Fruit fly (Drosophila melanogaster) whole organism, embryonic: ENCODE measurements around the gene Ir93a.
A peak's percentile ranks its signal among the peaks of the same experiment; 100 is the strongest.

Source experiments
- CG10147 ChIP-seq: fragments of 200-800 bp; sonication (Bioruptor generic); optimal IDR thresholded peaks from 2 replicates; lab custom pipeline; 2019; ENCODE audit warnings: missing biosample characterization, mild to moderate bottlenecking, missing genetic modification characterization, moderate library complexity
- CG10267 ChIP-seq: fragments of 200-800 bp; sonication (Bioruptor generic); optimal IDR thresholded peaks from 2 replicates; lab custom pipeline; 2018; ENCODE audit warnings: missing biosample characterization, mild to moderate bottlenecking, missing genetic modification characterization, moderate library complexity
- CG11504 ChIP-seq: fragments of 200-800 bp; sonication (Bioruptor generic); optimal IDR thresholded peaks from 3 replicates; lab custom pipeline; 2019; ENCODE audit warnings: missing biosample characterization, mild to moderate bottlenecking, missing genetic modification characterization, moderate library complexity
- CG15269 ChIP-seq: fragments of 200-800 bp; sonication (Bioruptor generic); optimal IDR thresholded peaks from 2 replicates; lab custom pipeline; 2018; ENCODE audit warnings: missing biosample characterization, mild to moderate bottlenecking, missing genetic modification characterization, moderate library complexity
- CG2120 ChIP-seq: fragments of 200-800 bp; sonication (Bioruptor generic); optimal IDR thresholded peaks from 3 replicates; lab custom pipeline; 2016; ENCODE audit warnings: missing biosample characterization, missing genetic modification characterization
- CG2199 ChIP-seq: fragments of 200-800 bp; sonication (Bioruptor generic); IDR thresholded peaks from 3 replicates; pipeline ENCODE4 v1.3.6; 2022; ENCODE audit warnings: missing biosample characterization, missing genetic modification characterization
- CG3065 ChIP-seq: fragments of 200-800 bp; sonication (Bioruptor generic); optimal IDR thresholded peaks from 2 replicates; lab custom pipeline; 2016; ENCODE audit warnings: missing biosample characterization, missing genetic modification characterization
- CG3838 ChIP-seq: fragments of 200-800 bp; sonication (Bioruptor generic); optimal IDR thresholded peaks from 3 replicates; lab custom pipeline; 2016; ENCODE audit warnings: missing biosample characterization, missing genetic modification characterization
- CG4854 ChIP-seq: fragments of 200-800 bp; sonication (Bioruptor generic); optimal IDR thresholded peaks from 2 replicates; lab custom pipeline; 2016; ENCODE audit warnings: missing biosample characterization, missing genetic modification characterization, inconsistent platforms
- CG6854 ChIP-seq: fragments of 200-800 bp; sonication (Bioruptor generic); optimal IDR thresholded peaks from 3 replicates; lab custom pipeline; 2017; ENCODE audit warnings: missing biosample characterization, mild to moderate bottlenecking, missing genetic modification characterization
- CG7271 ChIP-seq: fragments of 200-800 bp; sonication (Bioruptor generic); optimal IDR thresholded peaks from 2 replicates; lab custom pipeline; 2018; ENCODE audit warnings: missing biosample characterization, mild to moderate bottlenecking, missing genetic modification characterization, moderate library complexity
- CG7928 ChIP-seq: fragments of 200-800 bp; sonication (Bioruptor generic); optimal IDR thresholded peaks from 2 replicates; lab custom pipeline; 2017; ENCODE audit warnings: missing biosample characterization, mild to moderate bottlenecking, missing genetic modification characterization
- CG8290 ChIP-seq, 3 experiments: fragments of 200-800 bp; sonication (Bioruptor generic); optimal IDR thresholded peaks; 2 replicates each; lab custom pipeline; 2016 to 2019; ENCODE audit warnings: missing biosample characterization in 3 of 3, missing genetic modification characterization in 3 of 3, mild to moderate bottlenecking in 2 of 3, moderate library complexity in 1 of 3
- CG9817 ChIP-seq: fragments of 200-800 bp; sonication (Bioruptor generic); optimal IDR thresholded peaks from 2 replicates; lab custom pipeline; 2018; ENCODE audit warnings: missing biosample characterization, mild to moderate bottlenecking, missing genetic modification characterization, moderate library complexity
- CTCF ChIP-seq: fragments of 200-800 bp; sonication (Bioruptor generic); optimal IDR thresholded peaks from 2 replicates; lab custom pipeline; 2017; ENCODE audit warnings: missing biosample characterization, mild to moderate bottlenecking, missing genetic modification characterization, moderate library complexity
- CoRest ChIP-seq: fragments of 200-800 bp; sonication (Bioruptor generic); optimal IDR thresholded peaks from 3 replicates; lab custom pipeline; 2018; ENCODE audit warnings: missing biosample characterization, mild to moderate bottlenecking, missing genetic modification characterization, moderate library complexity
- Dll ChIP-seq: fragments of 200-800 bp; sonication (Bioruptor generic); IDR thresholded peaks from 4 replicates; pipeline ENCODE4 v1.3.6; 2022; ENCODE audit warnings: missing biosample characterization, missing genetic modification characterization; ENCODE audit not compliant: partially characterized antibody
- Doc3 ChIP-seq: fragments of 200-800 bp; sonication (Bioruptor generic); IDR thresholded peaks from 3 replicates; pipeline ENCODE4 v1.3.6; 2022; ENCODE audit warnings: missing biosample characterization, missing genetic modification characterization; ENCODE audit not compliant: partially characterized antibody
- E2f2 ChIP-seq: fragments of 200-800 bp; sonication (Bioruptor generic); IDR thresholded peaks from 2 replicates; pipeline ENCODE4 v1.3.6; 2022; ENCODE audit warnings: missing biosample characterization, missing genetic modification characterization
- Fer2 ChIP-seq: fragments of 200-800 bp; sonication (Bioruptor generic); optimal IDR thresholded peaks from 2 replicates; lab custom pipeline; 2018; ENCODE audit warnings: missing biosample characterization, mild to moderate bottlenecking, missing genetic modification characterization, moderate library complexity
- HmgD ChIP-seq: fragments of 200-800 bp; sonication (Bioruptor generic); optimal IDR thresholded peaks from 3 replicates; lab custom pipeline; 2016; ENCODE audit warnings: missing biosample characterization, missing genetic modification characterization
- Hmr ChIP-seq: fragments of 200-800 bp; sonication (Bioruptor generic); optimal IDR thresholded peaks from 3 replicates; lab custom pipeline; 2017; ENCODE audit warnings: mild to moderate bottlenecking, missing biosample characterization, missing genetic modification reagents, missing genetic modification characterization
- Kr ChIP-seq: fragments of 200-800 bp; sonication (Bioruptor generic); optimal IDR thresholded peaks from 2 replicates; lab custom pipeline; 2017; ENCODE audit warnings: missing biosample characterization, mild to moderate bottlenecking, missing genetic modification characterization
- Neu2 ChIP-seq: fragments of 200-800 bp; sonication (Bioruptor generic); optimal IDR thresholded peaks from 3 replicates; lab custom pipeline; 2016; ENCODE audit warnings: missing biosample characterization, missing genetic modification characterization, borderline replicate concordance
- Scr ChIP-seq: fragments of 200-800 bp; sonication (Bioruptor generic); IDR thresholded peaks from 2 replicates; pipeline ENCODE4 v1.3.6; 2022; ENCODE audit warnings: missing biosample characterization, missing genetic modification characterization; ENCODE audit not compliant: partially characterized antibody
- Taf1 ChIP-seq: fragments of 200-800 bp; sonication (Bioruptor generic); IDR thresholded peaks from 2 replicates; pipeline ENCODE4 v1.3.6; 2022; ENCODE audit warnings: missing biosample characterization, missing genetic modification characterization
- Tbp ChIP-seq: fragments of >200 bp; optimal IDR thresholded peaks from 2 replicates; lab custom pipeline; 2018; ENCODE audit warnings: missing biosample characterization, missing genetic modification characterization
- YL-1 ChIP-seq: fragments of 200-800 bp; sonication (Bioruptor generic); optimal IDR thresholded peaks from 3 replicates; lab custom pipeline; 2017; ENCODE audit warnings: missing biosample characterization, mild to moderate bottlenecking, missing genetic modification characterization
- amos ChIP-seq: fragments of 200-800 bp; sonication (Bioruptor generic); IDR thresholded peaks from 2 replicates; pipeline ENCODE4 v1.3.6; 2022; ENCODE audit warnings: missing biosample characterization, missing genetic modification characterization; ENCODE audit not compliant: partially characterized antibody
- ash1 ChIP-seq: fragments of 200-800 bp; sonication (Bioruptor generic); optimal IDR thresholded peaks from 2 replicates; lab custom pipeline; 2018; ENCODE audit warnings: missing biosample characterization, mild to moderate bottlenecking, missing genetic modification characterization
- az2 ChIP-seq: fragments of 200-800 bp; sonication (Bioruptor generic); optimal IDR thresholded peaks from 3 replicates; lab custom pipeline; 2016; ENCODE audit warnings: missing biosample characterization, missing genetic modification characterization
- bbx ChIP-seq: fragments of 200-800 bp; sonication (Bioruptor generic); IDR thresholded peaks from 2 replicates; pipeline ENCODE4 v1.3.6; 2022; ENCODE audit warnings: missing biosample characterization, missing genetic modification characterization; ENCODE audit not compliant: partially characterized antibody
- bcd ChIP-seq: fragments of 200-800 bp; sonication (Bioruptor generic); optimal IDR thresholded peaks from 2 replicates; lab custom pipeline; 2017; ENCODE audit warnings: missing biosample characterization, mild to moderate bottlenecking, missing genetic modification characterization
- chinmo ChIP-seq: fragments of 200-800 bp; sonication (Bioruptor generic); IDR thresholded peaks from 4 replicates; pipeline ENCODE4 v1.3.6; 2022; ENCODE audit warnings: missing biosample characterization, missing genetic modification characterization; ENCODE audit not compliant: partially characterized antibody
- croc ChIP-seq: fragments of 200-800 bp; sonication (Bioruptor generic); conservative IDR thresholded peaks from 3 replicates; pipeline ENCODE4 v1.3.6; 2022; ENCODE audit warnings: missing biosample characterization, missing genetic modification characterization
- da ChIP-seq: fragments of 200-800 bp; sonication (Bioruptor generic); optimal IDR thresholded peaks from 2 replicates; lab custom pipeline; 2016; ENCODE audit warnings: missing biosample characterization, missing genetic modification characterization
- dmrt11E ChIP-seq: fragments of 200-800 bp; sonication (Bioruptor generic); optimal IDR thresholded peaks from 3 replicates; lab custom pipeline; 2018; ENCODE audit warnings: missing biosample characterization, mild to moderate bottlenecking, missing genetic modification characterization, moderate library complexity
- ems ChIP-seq: fragments of 200-800 bp; sonication (Bioruptor generic); optimal IDR thresholded peaks from 3 replicates; lab custom pipeline; 2016; ENCODE audit warnings: missing biosample characterization, missing genetic modification characterization
- hkb ChIP-seq, 2 experiments: fragments of 200-800 bp in 1 of 2; fragments of >200 bp in 1 of 2; sonication (Bioruptor generic) in 1 of 2; IDR thresholded peaks in 1 of 2; optimal IDR thresholded peaks in 1 of 2; 2 replicates each; pipeline versions ENCODE4 v1.3.6 to Lab custom; 2017 to 2022; ENCODE audit warnings: missing biosample characterization in 1 of 2, missing genetic modification characterization in 1 of 2
- inv ChIP-seq: fragments of 200-800 bp; sonication (Bioruptor generic); IDR thresholded peaks from 2 replicates; pipeline ENCODE4 v1.3.6; 2022; ENCODE audit warnings: missing biosample characterization, missing genetic modification characterization; ENCODE audit not compliant: partially characterized antibody
- lbe ChIP-seq: fragments of 200-800 bp; sonication (Bioruptor generic); optimal IDR thresholded peaks from 2 replicates; lab custom pipeline; 2016; ENCODE audit warnings: missing biosample characterization, mild to moderate bottlenecking, missing genetic modification characterization
- maf-S ChIP-seq: fragments of 200-800 bp; sonication (Bioruptor generic); optimal IDR thresholded peaks from 2 replicates; lab custom pipeline; 2016; ENCODE audit warnings: missing biosample characterization, missing genetic modification characterization
- mld ChIP-seq: fragments of 200-800 bp; sonication (Bioruptor generic); IDR thresholded peaks from 3 replicates; pipeline ENCODE4 v1.3.6; 2022; ENCODE audit warnings: missing biosample characterization, missing genetic modification characterization; ENCODE audit not compliant: partially characterized antibody
- org-1 ChIP-seq: fragments of 200-800 bp; sonication (Bioruptor generic); optimal IDR thresholded peaks from 2 replicates; lab custom pipeline; 2017; ENCODE audit warnings: missing biosample characterization, missing genetic modification characterization
- pzg ChIP-seq: fragments of 200-800 bp; sonication (Bioruptor generic); optimal IDR thresholded peaks from 3 replicates; lab custom pipeline; 2018; ENCODE audit warnings: missing biosample characterization, mild to moderate bottlenecking, missing genetic modification characterization, moderate library complexity
- sd ChIP-seq: fragments of 200-800 bp; sonication (Bioruptor generic); optimal IDR thresholded peaks from 3 replicates; lab custom pipeline; 2018; ENCODE audit warnings: missing biosample characterization, mild to moderate bottlenecking, missing genetic modification characterization, moderate library complexity
- sug ChIP-seq: fragments of 200-800 bp; optimal IDR thresholded peaks from 2 replicates; lab custom pipeline; 2019; ENCODE audit warnings: missing biosample characterization, mild to moderate bottlenecking, missing genetic modification characterization, moderate library complexity
- tap ChIP-seq: fragments of 200-800 bp; optimal IDR thresholded peaks from 3 replicates; lab custom pipeline; 2019; ENCODE audit warnings: missing biosample characterization, mild to moderate bottlenecking, missing genetic modification characterization, moderate library complexity
- tup ChIP-seq: fragments of 200-800 bp; sonication (Bioruptor generic); optimal IDR thresholded peaks from 2 replicates; lab custom pipeline; 2016; ENCODE audit warnings: missing biosample characterization, mild to moderate bottlenecking, missing genetic modification characterization, moderate library complexity

Gene Ir93a

dm6 chr3R:20908641-20909040 lies 48.9 kb upstream of the Ir93a start (continued):
- TF ChIP-seq chinmo (GFP tag; lab: Robert Waterston, UW) (0 out of 4 replicates have a peak, but pooled peaks have one; percentile 50), bcd (GFP tag; lab: Kevin White, UChicago) (peak; percentile 41), da (GFP tag; lab: Kevin White, UChicago) (no peak), sug (tag; lab: Kevin White, UChicago) (peak; percentile 29), CG7271 (tag; lab: Kevin White, UChicago) (no peak), ash1 (GFP tag; lab: Kevin White, UChicago) (no peak), mld (GFP tag; lab: Robert Waterston, UW) (no peak), E2f2 (GFP tag; lab: Robert Waterston, UW) (no peak), maf-S (GFP tag; lab: Kevin White, UChicago) (peak; percentile 7), Fer2 (tag; lab: Kevin White, UChicago) (no peak), az2 (GFP tag; lab: Kevin White, UChicago) (no peak), sd (tag; lab: Kevin White, UChicago) (peak; percentile 30), pzg (GFP tag; lab: Kevin White, UChicago) (no peak), amos (GFP tag; lab: Robert Waterston, UW) (peak; percentile 65), Dll (GFP tag; lab: Robert Waterston, UW) (no peak), inv (GFP tag; lab: Robert Waterston, UW) (peak; percentile 31; the same call in 1 of the 2 replicates), YL-1 (GFP tag; lab: Kevin White, UChicago) (no peak), org-1 (GFP tag; lab: Kevin White, UChicago) (no peak), CG2199 (GFP tag; lab: Robert Waterston, UW) (peak; percentile 87), CG10147 (GFP tag; lab: Kevin White, UChicago) (peak; percentile 43), CG2120 (GFP tag; lab: Kevin White, UChicago) (peak; percentile 15), CG15269 (tag; lab: Kevin White, UChicago) (no peak), CG10267 (tag; lab: Kevin White, UChicago) (no peak), CoRest (tag; lab: Kevin White, UChicago) (peak; percentile 4), CG4854 (GFP tag; lab: Kevin White, UChicago) (peak; percentile 17), tap (tag; lab: Kevin White, UChicago) (no peak), HmgD (GFP tag; lab: Kevin White, UChicago) (peak; percentile 35), CG11504 (tag; lab: Kevin White, UChicago) (no peak), Hmr (peak; percentile 18), CG6854 (GFP tag; lab: Kevin White, UChicago) (no peak), dmrt11E (tag; lab: Kevin White, UChicago) (no peak), CG9817 (tag; lab: Kevin White, UChicago) (no peak), Kr (GFP tag; lab: Kevin White, UChicago) (no peak), CG8290 (GFP tag; optimal IDR thresholded peaks at IDR 0.05; lab: Kevin White, UChicago) (no peak), CG8290 (tag; optimal IDR thresholded peaks at IDR 0.05; lab: Kevin White, UChicago) (no peak), Neu2 (GFP tag; lab: Kevin White, UChicago) (no peak), CTCF (peak; percentile 94), CG3065 (no peak), ems (GFP tag; lab: Kevin White, UChicago) (no peak), Doc3 (GFP tag; lab: Robert Waterston, UW) (no peak), tup (GFP tag; lab: Kevin White, UChicago) (no peak), croc (no peak), Tbp (GFP tag; lab: Kevin White, UChicago) (no peak), lbe (GFP tag; lab: Kevin White, UChicago) (no peak), CG3838 (GFP tag; lab: Kevin White, UChicago) (no peak), hkb (optimal IDR thresholded peaks at IDR 0.05; lab: Kevin White, UChicago) (no peak), hkb (GFP tag; IDR thresholded peaks at IDR 0.05; lab: Robert Waterston, UW) (no peak), Scr (GFP tag; lab: Robert Waterston, UW) (peak; percentile 39), CG7928 (GFP tag; lab: Kevin White, UChicago) (no peak), bbx (GFP tag; lab: Robert Waterston, UW) (peak; percentile 63), Taf1 (GFP tag; lab: Robert Waterston, UW) (no peak)
